Fruit fly (Drosophila melanogaster) S2 (cell line): Measurements from ENCODE around the gene hfp.

Experiments
- CG8478 ChIP-seq: fragments of >200 bp; optimal IDR thresholded peaks from 2 replicates; lab custom pipeline; 2018
- CTCF ChIP-seq, 2 experiments: fragments of >200 bp; optimal IDR thresholded peaks; 2 replicates each; lab custom pipeline; 2018

dm6 chr3L:1461831-1462230 is 40.6 kb downstream of the hfp start:
- TF ChIP-seq CG8478 (no peak), CTCF (optimal IDR thresholded peaks at IDR 0.05; lab: Kevin White, UChicago) (no peak)
